Worm (Caenorhabditis elegans) whole organism, dauer: ENCODE measurements around the gene srsx-11.

Experiments used
- unc-62 ChIP-seq: sonication (generic microtip); optimal IDR thresholded peaks from 2 replicates; lab custom pipeline; 2017; ENCODE audit warnings: missing biosample characterization, missing genetic modification reagents, missing genetic modification characterization

Gene srsx-11

DNA sequence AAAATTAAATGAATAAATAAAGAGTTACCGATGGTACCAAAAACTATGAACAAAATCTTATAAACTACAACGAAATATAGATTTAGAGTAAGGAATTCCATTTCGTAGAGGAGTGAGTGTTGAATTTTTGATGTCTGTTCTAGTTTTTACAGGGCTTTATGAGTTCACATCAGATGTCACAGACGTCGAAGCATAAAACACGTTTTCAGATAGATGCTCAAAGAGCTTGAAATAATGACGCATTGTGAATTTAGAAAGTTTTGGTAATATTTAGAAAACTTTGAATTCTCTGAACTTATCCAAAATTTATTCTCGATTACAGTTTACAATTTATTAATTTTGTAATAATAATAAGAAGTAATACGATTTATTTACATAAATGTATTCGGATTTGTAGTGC lies 6.0 kb downstream of the srsx-11 start, which contains the start of gene srsx-9:
srsx-9 (minus strand) TSS at position 101 of the 400 bp plus-strand sequence.
- TF ChIP-seq unc-62 (GFP tag; lab: Kevin White, UChicago) = no peak

- TF ChIP-seq unc-62 (GFP tag; lab: Kevin White, UChicago) = no peak
Observed at ce11 chrV:4969503-4969902, 9.5 kb downstream of the srsx-11 start.

DNA sequence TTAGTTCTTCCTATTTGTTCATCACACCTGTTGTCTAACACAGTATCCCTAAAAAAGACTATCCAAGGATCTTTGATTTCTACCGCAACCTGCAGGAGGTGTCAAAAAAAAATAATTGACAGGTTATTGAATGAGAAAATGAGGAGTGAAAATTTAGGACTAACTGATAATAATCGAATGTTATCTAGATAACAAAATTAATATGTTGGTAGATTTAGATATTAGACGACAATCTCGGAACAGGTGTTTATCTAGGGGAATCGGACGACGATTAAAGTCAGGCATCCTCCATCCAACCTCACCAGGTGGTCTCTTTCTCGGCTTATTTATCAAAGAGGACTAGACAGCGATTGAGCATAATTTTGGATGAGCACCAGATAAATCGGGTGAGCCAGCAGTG lies 10.2 kb downstream of the srsx-11 start:
- TF ChIP-seq unc-62 (GFP tag; lab: Kevin White, UChicago) = no peak

DNA sequence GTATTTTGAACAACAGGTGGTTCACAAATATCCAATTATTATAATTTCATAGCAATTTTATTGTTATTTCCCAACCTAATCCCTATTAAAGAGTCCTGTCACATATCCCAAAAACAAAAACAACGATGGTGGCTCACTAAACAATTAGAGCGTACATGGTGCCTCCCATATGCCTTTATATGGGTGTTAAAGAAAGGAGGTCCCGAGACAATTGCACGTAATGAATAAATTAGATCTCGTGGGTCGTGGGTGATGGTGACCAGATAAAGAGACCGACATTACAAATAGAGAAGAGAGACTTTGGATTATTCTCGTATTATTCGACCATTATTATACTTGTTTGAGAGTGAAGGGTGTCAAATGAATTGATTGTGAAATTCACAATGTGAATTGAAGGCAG lies 11.7 kb downstream of the srsx-11 start:
- no peak for TF ChIP-seq unc-62 (GFP tag; lab: Kevin White, UChicago)

- no peak for TF ChIP-seq unc-62 (GFP tag; lab: Kevin White, UChicago)
Observed at ce11 chrV:4965790-4966189, 13.2 kb downstream of the srsx-11 start.

DNA sequence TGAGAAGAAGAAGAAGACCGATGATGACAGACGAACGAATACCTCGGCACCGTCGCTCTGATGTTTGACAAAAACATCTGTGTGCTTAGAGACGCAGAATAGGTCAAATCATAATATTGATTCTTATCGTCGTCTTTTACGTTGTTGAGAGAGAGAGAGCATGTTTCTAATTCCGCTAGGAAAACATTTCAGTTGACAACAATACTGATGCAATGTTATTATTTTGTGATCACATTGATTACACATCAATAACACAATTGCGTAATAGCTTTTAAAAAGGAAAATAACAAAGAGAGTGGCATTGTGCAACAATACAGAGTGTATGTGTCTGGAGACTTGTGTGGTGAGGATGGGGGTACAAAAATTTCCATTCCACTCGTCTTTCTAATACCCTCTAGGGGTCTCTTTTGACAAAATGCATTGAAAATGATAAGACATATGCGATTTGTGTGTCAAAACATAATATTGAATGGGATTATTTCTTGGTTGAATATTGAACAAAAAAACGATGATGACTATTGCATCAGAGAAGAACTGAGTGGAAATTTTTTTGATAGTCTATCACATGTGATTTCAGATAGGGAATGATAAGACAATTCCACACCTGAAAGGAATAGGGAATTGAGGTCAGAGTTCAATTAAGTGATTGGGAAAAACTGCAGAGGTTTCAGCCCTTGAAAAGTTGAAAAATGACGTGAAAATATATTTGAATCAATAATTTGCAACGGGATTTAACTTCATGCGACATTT lies 14.1 kb downstream of the srsx-11 start:
- TF ChIP-seq unc-62 (GFP tag; lab: Kevin White, UChicago) = no peak

- TF ChIP-seq unc-62 (GFP tag; lab: Kevin White, UChicago) = no peak
Observed at ce11 chrV:4964020-4964635, 14.8 kb downstream of the srsx-11 start.

DNA sequence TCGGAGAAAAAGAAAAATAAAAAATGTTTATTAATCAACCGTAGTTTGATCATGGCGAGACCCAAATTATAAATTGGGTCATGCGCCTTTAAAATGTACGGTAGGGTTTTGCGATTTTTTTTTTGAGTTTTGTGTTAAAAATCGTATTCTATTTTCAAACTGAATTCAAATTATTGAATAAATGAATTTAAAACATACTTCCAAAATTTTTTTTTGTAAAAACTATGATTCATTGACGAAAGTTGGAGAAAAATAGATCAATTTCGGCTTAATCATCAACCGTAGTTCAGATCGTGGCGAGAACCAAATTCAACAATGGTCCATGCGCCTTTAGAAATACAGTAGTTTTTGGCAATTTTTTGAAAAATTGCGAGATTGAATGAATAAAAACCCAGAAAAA lies 15.4 kb downstream of the srsx-11 start:
- TF ChIP-seq unc-62 (GFP tag; lab: Kevin White, UChicago) = no peak

DNA sequence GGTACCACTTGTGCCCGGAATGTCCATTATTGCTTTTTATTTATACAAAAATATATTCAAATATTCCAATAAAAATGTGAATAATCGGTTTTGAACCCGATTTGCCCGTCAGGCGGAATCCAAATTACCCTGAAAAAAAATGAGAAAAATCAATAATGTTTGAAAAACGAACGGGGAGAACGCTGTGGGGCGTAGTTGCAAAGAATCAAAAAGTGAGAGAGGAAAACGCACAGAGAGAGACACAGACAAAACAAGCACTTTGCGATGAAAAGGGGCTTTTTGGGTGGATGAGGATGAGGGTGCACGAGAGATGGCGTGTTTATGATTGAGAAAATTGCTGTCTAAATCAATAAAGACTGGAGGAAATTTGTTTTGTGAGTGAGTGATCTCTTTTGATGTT lies 16.0 kb downstream of the srsx-11 start, which contains the start of gene tam-1:
tam-1 (minus strand) TSS at position 135 of the 400 bp plus-strand sequence.
- no peak for TF ChIP-seq unc-62 (GFP tag; lab: Kevin White, UChicago)

ce11 chrV:4960686-4961085 lies 18.3 kb downstream of the srsx-11 start:
- no peak for TF ChIP-seq unc-62 (GFP tag; lab: Kevin White, UChicago)

DNA sequence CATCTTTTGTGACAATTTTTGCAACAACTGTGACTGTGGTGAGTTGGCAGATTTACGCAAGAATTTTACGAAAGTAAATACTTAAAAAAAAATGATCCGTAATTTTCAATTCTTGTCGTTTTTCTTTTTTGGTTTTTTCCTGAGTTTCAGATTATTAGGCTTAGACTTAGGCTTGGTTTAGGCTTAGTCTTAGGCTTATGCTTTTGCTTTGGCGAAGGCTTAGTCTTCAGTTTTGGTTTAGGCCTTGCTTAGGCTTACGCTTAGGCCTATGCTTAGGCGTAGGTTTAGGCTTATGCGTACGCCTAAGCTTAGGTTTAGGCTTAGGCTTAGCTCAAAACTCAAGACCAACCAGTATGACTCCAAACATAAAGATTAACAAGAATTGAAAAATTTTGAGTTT lies 21.3 kb downstream of the srsx-11 start:
- no peak for TF ChIP-seq unc-62 (GFP tag; lab: Kevin White, UChicago)

- no peak for TF ChIP-seq unc-62 (GFP tag; lab: Kevin White, UChicago)
Observed at ce11 chrV:4956529-4956928, 22.4 kb downstream of the srsx-11 start, which contains the start of gene str-208. TSS of gene str-208 (plus strand) at chrV:4956829.

ce11 chrV:4951434-4951833 lies 27.5 kb downstream of the srsx-11 start, which contains the start of gene str-207:
TSS of gene str-207 (plus strand) at chrV:4951734.
- no peak for TF ChIP-seq unc-62 (GFP tag; lab: Kevin White, UChicago)

ce11 chrV:4948635-4949034 lies 30.3 kb downstream of the srsx-11 start, which contains the start of gene str-209:
TSS of gene str-209 (plus strand) at chrV:4948935.
- no peak for TF ChIP-seq unc-62 (GFP tag; lab: Kevin White, UChicago)

DNA sequence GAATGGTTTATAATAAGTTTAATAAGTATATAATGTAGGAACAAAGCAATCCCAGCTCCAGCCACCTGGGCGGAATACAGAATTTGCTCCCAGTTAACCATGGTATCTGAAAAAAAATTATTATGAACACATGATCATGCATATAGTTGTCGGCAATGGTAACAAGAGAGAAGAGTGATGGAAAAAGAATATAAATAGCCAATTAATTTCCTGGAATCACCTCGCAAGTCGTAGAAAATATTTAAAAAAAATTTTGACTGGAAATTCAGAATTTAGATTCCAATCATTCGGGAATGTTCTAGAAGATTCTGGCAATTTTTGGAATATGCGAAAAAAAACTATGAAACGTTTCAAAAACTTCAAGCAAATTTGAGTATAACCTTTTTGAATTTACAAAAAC lies 34.7 kb downstream of the srsx-11 start, which contains the start of gene str-211:
str-211 (minus strand) TSS at position 101 of the 400 bp plus-strand sequence.
- no peak for TF ChIP-seq unc-62 (GFP tag; lab: Kevin White, UChicago)

DNA sequence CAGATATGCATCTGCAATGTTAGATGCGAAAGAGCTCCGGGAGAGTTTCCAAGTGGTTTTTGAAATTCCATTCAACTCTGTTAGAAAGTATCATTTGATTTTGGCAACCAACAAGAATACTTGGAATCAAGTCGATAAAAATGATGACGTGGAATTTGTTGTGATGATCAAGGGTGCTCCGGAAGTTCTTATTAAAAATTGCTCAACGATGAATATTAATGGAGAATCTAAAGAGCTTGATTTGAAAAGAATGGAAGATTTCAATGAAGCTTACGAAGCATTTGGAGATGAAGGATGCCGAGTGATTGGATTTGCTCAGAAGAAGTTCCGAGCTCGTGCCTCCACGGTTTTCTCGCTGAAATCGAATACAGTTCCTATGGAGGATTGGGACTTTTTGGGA lies 41.6 kb downstream of the srsx-11 start:
- TF ChIP-seq unc-62 (GFP tag; lab: Kevin White, UChicago) = no peak
